Fruit fly (Drosophila melanogaster) whole organism, prepupa: ENCODE data around the gene Unc-76.
A peak's percentile ranks its signal among the peaks of the same experiment; 100 is the strongest.

Experiments used
- CG10669 ChIP-seq: fragments of 200-800 bp; sonication (Bioruptor generic); optimal IDR thresholded peaks from 3 replicates; lab custom pipeline; 2018; ENCODE audit warnings: missing biosample characterization, mild to moderate bottlenecking, missing genetic modification characterization, moderate library complexity
- CG11294 ChIP-seq: fragments of 200-800 bp; sonication (Bioruptor generic); IDR thresholded peaks from 2 replicates; pipeline ENCODE4 v1.3.6; 2022; ENCODE audit warnings: missing biosample characterization, missing genetic modification characterization
- CG11762 ChIP-seq: fragments of 200-800 bp; sonication (Bioruptor generic); optimal IDR thresholded peaks from 3 replicates; lab custom pipeline; 2016; ENCODE audit warnings: missing biosample characterization, missing genetic modification characterization; ENCODE audit not compliant: insufficient read depth
- CG11902 ChIP-seq: fragments of 200-800 bp; sonication (Bioruptor generic); optimal IDR thresholded peaks from 3 replicates; lab custom pipeline; 2016; ENCODE audit warnings: missing biosample characterization, missing genetic modification characterization
- CG15336 ChIP-seq: fragments of 200-800 bp; sonication (Bioruptor generic); IDR thresholded peaks from 2 replicates; pipeline ENCODE4 v1.3.6; 2022; ENCODE audit warnings: missing biosample characterization, missing genetic modification characterization
- CG1621 ChIP-seq: fragments of 200-800 bp; sonication (Bioruptor generic); optimal IDR thresholded peaks from 3 replicates; lab custom pipeline; 2018; ENCODE audit warnings: missing biosample characterization, mild to moderate bottlenecking, missing genetic modification characterization
- CG16779 ChIP-seq: fragments of 200-800 bp; sonication (Bioruptor generic); optimal IDR thresholded peaks from 3 replicates; lab custom pipeline; 2017; ENCODE audit warnings: missing biosample characterization, mild to moderate bottlenecking, missing genetic modification characterization
- CG3032 ChIP-seq: fragments of 200-800 bp; optimal IDR thresholded peaks from 2 replicates; lab custom pipeline; 2019; ENCODE audit warnings: missing biosample characterization, mild to moderate bottlenecking, missing genetic modification characterization, moderate library complexity
- CG31627 ChIP-seq: fragments of 200-800 bp; sonication (Bioruptor generic); optimal IDR thresholded peaks from 3 replicates; lab custom pipeline; 2016; ENCODE audit warnings: missing biosample characterization, missing genetic modification characterization
- CG34406 ChIP-seq: fragments of 200-800 bp; sonication (Bioruptor generic); optimal IDR thresholded peaks from 3 replicates; lab custom pipeline; 2016; ENCODE audit warnings: missing biosample characterization, missing genetic modification characterization
- CG4318 ChIP-seq: fragments of 200-800 bp; sonication (Bioruptor generic); optimal IDR thresholded peaks from 3 replicates; lab custom pipeline; 2017; ENCODE audit warnings: missing biosample characterization, mild to moderate bottlenecking, missing genetic modification characterization
- CG6163 ChIP-seq: fragments of 200-800 bp; sonication (Bioruptor generic); IDR thresholded peaks from 3 replicates; pipeline ENCODE4 v1.3.6; 2022; ENCODE audit warnings: missing biosample characterization, missing genetic modification characterization
- CG6276 ChIP-seq: fragments of 200-800 bp; sonication (Bioruptor generic); optimal IDR thresholded peaks from 2 replicates; lab custom pipeline; 2017; ENCODE audit warnings: missing biosample characterization, mild to moderate bottlenecking, missing genetic modification characterization
- CG6792 ChIP-seq: fragments of 200-800 bp; sonication (Bioruptor generic); optimal IDR thresholded peaks from 3 replicates; lab custom pipeline; 2016; ENCODE audit warnings: missing biosample characterization, missing genetic modification characterization
- CG6808 ChIP-seq: fragments of 200-800 bp; sonication (Bioruptor generic); optimal IDR thresholded peaks from 3 replicates; lab custom pipeline; 2017; ENCODE audit warnings: missing biosample characterization, missing genetic modification characterization, mild to moderate bottlenecking, moderate library complexity, missing genetic modification reagents
- CG7368 ChIP-seq: fragments of 200-800 bp; sonication (Bioruptor generic); optimal IDR thresholded peaks from 3 replicates; lab custom pipeline; 2016; ENCODE audit warnings: missing biosample characterization, missing genetic modification characterization
- CG8632 ChIP-seq: fragments of 200-800 bp; sonication (Bioruptor generic); optimal IDR thresholded peaks from 3 replicates; lab custom pipeline; 2016; ENCODE audit warnings: missing biosample characterization, missing genetic modification characterization
- CG9139 ChIP-seq: fragments of 200-800 bp; sonication (Bioruptor generic); optimal IDR thresholded peaks from 3 replicates; lab custom pipeline; 2017; ENCODE audit warnings: missing biosample characterization, mild to moderate bottlenecking, missing genetic modification characterization
- Eip78C ChIP-seq: fragments of 200-800 bp; sonication (Bioruptor generic); peaks from one replicate; lab custom pipeline; 2016; ENCODE audit warnings: missing biosample characterization, missing genetic modification characterization
- Eip93F ChIP-seq: fragments of 200-800 bp; sonication (Bioruptor generic); optimal IDR thresholded peaks from 2 replicates; lab custom pipeline; 2016; ENCODE audit warnings: missing biosample characterization, mild to moderate bottlenecking, missing genetic modification characterization
- Ets21C ChIP-seq: fragments of 200-800 bp; sonication (Bioruptor generic); optimal IDR thresholded peaks from 3 replicates; lab custom pipeline; 2016; ENCODE audit warnings: missing biosample characterization, missing genetic modification characterization
- Gug ChIP-seq: fragments of 200-800 bp; sonication (Bioruptor generic); IDR thresholded peaks from 2 replicates; pipeline ENCODE4 v1.3.6; 2022; ENCODE audit warnings: missing biosample characterization, missing genetic modification characterization
- Hr38 ChIP-seq: sonication (Bioruptor generic); optimal IDR thresholded peaks from 2 replicates; lab custom pipeline; 2016; ENCODE audit warnings: missing biosample characterization, missing genetic modification characterization
- Hr39 ChIP-seq: fragments of 200-800 bp; sonication (Bioruptor generic); optimal IDR thresholded peaks from 2 replicates; lab custom pipeline; 2016; ENCODE audit warnings: missing biosample characterization, missing genetic modification characterization
- OdsH ChIP-seq: fragments of 200-800 bp; sonication (Bioruptor generic); optimal IDR thresholded peaks from 3 replicates; lab custom pipeline; 2016; ENCODE audit warnings: missing biosample characterization, missing genetic modification characterization
- Sox14 ChIP-seq: fragments of 200-800 bp; sonication (Bioruptor generic); optimal IDR thresholded peaks from 3 replicates; lab custom pipeline; 2016; ENCODE audit warnings: missing biosample characterization, missing genetic modification characterization
- Sox15 ChIP-seq: fragments of 200-800 bp; sonication (Bioruptor generic); optimal IDR thresholded peaks from 3 replicates; lab custom pipeline; 2016; ENCODE audit warnings: missing biosample characterization, missing genetic modification characterization
- acj6 ChIP-seq: fragments of 200-800 bp; sonication (Bioruptor generic); optimal IDR thresholded peaks from 3 replicates; lab custom pipeline; 2016; ENCODE audit warnings: missing biosample characterization, missing genetic modification characterization
- cyc ChIP-seq: fragments of 200-800 bp; sonication (Bioruptor generic); optimal IDR thresholded peaks from 3 replicates; lab custom pipeline; 2016; ENCODE audit warnings: missing biosample characterization, missing genetic modification characterization
- dsx ChIP-seq: fragments of 200-800 bp; optimal IDR thresholded peaks from 3 replicates; lab custom pipeline; 2019; ENCODE audit warnings: missing biosample characterization, mild to moderate bottlenecking, missing genetic modification characterization, moderate library complexity; ENCODE audit not compliant: poor library complexity, severe bottlenecking
- eg ChIP-seq: fragments of 200-800 bp; sonication (Bioruptor generic); IDR thresholded peaks from 3 replicates; pipeline ENCODE4 v1.3.6; 2022; ENCODE audit warnings: missing biosample characterization, missing genetic modification characterization
- esn ChIP-seq: fragments of 200-800 bp; sonication (Bioruptor generic); optimal IDR thresholded peaks from 2 replicates; lab custom pipeline; 2016; ENCODE audit warnings: missing biosample characterization, mild to moderate bottlenecking, missing genetic modification characterization, moderate library complexity
- fd85E ChIP-seq: fragments of 200-800 bp; sonication (Bioruptor generic); optimal IDR thresholded peaks from 3 replicates; lab custom pipeline; 2016; ENCODE audit warnings: missing biosample characterization, missing genetic modification characterization
- fkh ChIP-seq: fragments of 200-800 bp; sonication (Bioruptor generic); optimal IDR thresholded peaks from 3 replicates; lab custom pipeline; 2017; ENCODE audit warnings: missing biosample characterization, mild to moderate bottlenecking, missing genetic modification characterization, moderate library complexity
- lz ChIP-seq: fragments of 200-800 bp; sonication (Bioruptor generic); optimal IDR thresholded peaks from 3 replicates; lab custom pipeline; 2016; ENCODE audit warnings: missing biosample characterization, missing genetic modification characterization
- pdm3 ChIP-seq: fragments of 200-800 bp; sonication (Bioruptor generic); optimal IDR thresholded peaks from 3 replicates; lab custom pipeline; 2016; ENCODE audit warnings: missing biosample characterization, missing genetic modification characterization
- salr ChIP-seq, 2 experiments: fragments of 200-800 bp; sonication (Bioruptor generic); optimal IDR thresholded peaks; 3 replicates each; lab custom pipeline; 2016 to 2018; ENCODE audit warnings: missing biosample characterization in 2 of 2, missing genetic modification characterization in 2 of 2, mild to moderate bottlenecking in 1 of 2
- spab ChIP-seq: fragments of 200-800 bp; sonication (Bioruptor generic); optimal IDR thresholded peaks from 2 replicates; lab custom pipeline; 2017; ENCODE audit warnings: missing biosample characterization, mild to moderate bottlenecking, missing genetic modification characterization, missing genetic modification reagents
- ss ChIP-seq, 2 experiments: fragments of 200-800 bp; sonication (Bioruptor generic); optimal IDR thresholded peaks; 2 replicates in 1 of 2; 3 replicates in 1 of 2; lab custom pipeline; 2017 to 2018; ENCODE audit warnings: mild to moderate bottlenecking in 2 of 2, missing biosample characterization in 2 of 2, missing genetic modification characterization in 2 of 2, moderate library complexity in 1 of 2
- svp ChIP-seq: fragments of 200-800 bp; sonication (Bioruptor generic); peaks from one replicate; lab custom pipeline; 2016; ENCODE audit warnings: missing biosample characterization, missing genetic modification characterization

Gene Unc-76

dm6 chrX:2137587-2138341 lies 57.4 kb downstream of the Unc-76 start (continued):
- TF ChIP-seq CG6792 (GFP tag; lab: Kevin White, UChicago): peak; percentile 97
- TF ChIP-seq CG31627 (GFP tag; lab: Kevin White, UChicago): peak; percentile 94
- peak; percentile 99 for TF ChIP-seq CG8632 (GFP tag; lab: Kevin White, UChicago)
- peak; percentile 97 for TF ChIP-seq esn (GFP tag; lab: Kevin White, UChicago)
- TF ChIP-seq Sox15 (GFP tag; lab: Kevin White, UChicago): peak; percentile 98
- TF ChIP-seq Ets21C (GFP tag; lab: Kevin White, UChicago): peak; percentile 96
- peak; percentile 94 for TF ChIP-seq cyc (GFP tag; lab: Kevin White, UChicago)
- TF ChIP-seq Eip93F (GFP tag; lab: Kevin White, UChicago): peak; percentile 97
- peak; percentile 99 for TF ChIP-seq Gug (GFP tag; lab: Robert Waterston, UW)
- TF ChIP-seq ss (GFP tag; optimal IDR thresholded peaks at IDR 0.05; lab: Kevin White, UChicago): peak; percentile 97 to 99
- TF ChIP-seq CG11762 (GFP tag; lab: Kevin White, UChicago): peak; percentile 99
- peak; percentile 97 for TF ChIP-seq svp (GFP tag; lab: Kevin White, UChicago)
- peak; percentile 98 for TF ChIP-seq CG6808
- TF ChIP-seq CG1621 (tag; lab: Kevin White, UChicago): peak; percentile 97
- TF ChIP-seq eg (GFP tag; lab: Robert Waterston, UW): peak; percentile 98
- TF ChIP-seq dsx: peak; percentile 97
- peak; percentile 44 for TF ChIP-seq Hr38 (GFP tag; lab: Kevin White, UChicago)
- TF ChIP-seq CG10669 (GFP tag; lab: Kevin White, UChicago): peak; percentile 99
- TF ChIP-seq CG15336: peak; percentile 100
- peak; percentile 94 for TF ChIP-seq Hr39

- no peak for TF ChIP-seq CG6792 (GFP tag; lab: Kevin White, UChicago)
- TF ChIP-seq spab (GFP tag; lab: Kevin White, UChicago): no peak
- TF ChIP-seq CG9139 (GFP tag; lab: Kevin White, UChicago): no peak
- TF ChIP-seq CG6163 (GFP tag; lab: Robert Waterston, UW): no peak
- no peak for TF ChIP-seq CG6808
- TF ChIP-seq cyc (GFP tag; lab: Kevin White, UChicago): no peak
- TF ChIP-seq pdm3 (GFP tag; lab: Kevin White, UChicago): no peak
- no peak for TF ChIP-seq esn (GFP tag; lab: Kevin White, UChicago)
- no peak for TF ChIP-seq CG7368
- no peak for TF ChIP-seq Eip78C (GFP tag; lab: Kevin White, UChicago)
- TF ChIP-seq salr (GFP tag; optimal IDR thresholded peaks at IDR 0.05; lab: Kevin White, UChicago): no peak
- no peak for TF ChIP-seq OdsH (GFP tag; lab: Kevin White, UChicago)
- no peak for TF ChIP-seq CG6276 (GFP tag; lab: Kevin White, UChicago)
- no peak for TF ChIP-seq CG3032 (tag; lab: Kevin White, UChicago)
- no peak for TF ChIP-seq CG10669 (GFP tag; lab: Kevin White, UChicago)
- TF ChIP-seq fd85E (GFP tag; lab: Kevin White, UChicago): no peak
- no peak for TF ChIP-seq CG11902 (GFP tag; lab: Kevin White, UChicago)
- TF ChIP-seq, all 60 proteins: peak for 0
Measured at dm6 chrX:2138342-2138416, 57.8 kb downstream of the Unc-76 start, which contains the start of gene ph-p. ph-p (minus strand) TSS chrX:2138371.

dm6 chrX:2138417-2138816 lies 58.0 kb downstream of the Unc-76 start:
- TF ChIP-seq fkh (GFP tag; lab: Kevin White, UChicago) (peak; percentile 4), CG11294 (no peak), Eip78C (GFP tag; lab: Kevin White, UChicago) (peak; percentile 18)

- TF ChIP-seq Eip78C (GFP tag; lab: Kevin White, UChicago): no peak
- no peak for TF ChIP-seq CG9139 (GFP tag; lab: Kevin White, UChicago)
- no peak for TF ChIP-seq acj6
- no peak for TF ChIP-seq lz
- TF ChIP-seq salr (GFP tag; optimal IDR thresholded peaks at IDR 0.05; lab: Kevin White, UChicago): no peak
- TF ChIP-seq spab (GFP tag; lab: Kevin White, UChicago): no peak
- no peak for TF ChIP-seq CG7368
- TF ChIP-seq Hr39: no peak
- no peak for TF ChIP-seq CG16779 (tag; lab: Kevin White, UChicago)
- no peak for TF ChIP-seq eg (GFP tag; lab: Robert Waterston, UW)
- TF ChIP-seq CG11902 (GFP tag; lab: Kevin White, UChicago): no peak
- TF ChIP-seq Sox14 (GFP tag; lab: Kevin White, UChicago): no peak
- no peak for TF ChIP-seq Ets21C (GFP tag; lab: Kevin White, UChicago)
- TF ChIP-seq CG4318 (GFP tag; lab: Kevin White, UChicago): no peak
- no peak for TF ChIP-seq OdsH (GFP tag; lab: Kevin White, UChicago)
- TF ChIP-seq CG6792 (GFP tag; lab: Kevin White, UChicago): no peak
- TF ChIP-seq CG10669 (GFP tag; lab: Kevin White, UChicago): no peak
- TF ChIP-seq CG34406 (GFP tag; lab: Kevin White, UChicago): no peak
- no peak for TF ChIP-seq fkh (GFP tag; lab: Kevin White, UChicago)
- TF ChIP-seq Sox15 (GFP tag; lab: Kevin White, UChicago): no peak
Measured at dm6 chrX:2139610-2140009, 59.2 kb downstream of the Unc-76 start.
